Fruit fly (Drosophila melanogaster) whole organism, prepupa: Measurements from ENCODE around the gene CG31459.
A peak's percentile ranks its signal among the peaks of the same experiment; 100 is the strongest.

Source experiments
- Blimp-1 ChIP-seq: fragments of 200-800 bp; sonication (Bioruptor generic); optimal IDR thresholded peaks from 3 replicates; lab custom pipeline; 2017; ENCODE audit warnings: missing biosample characterization, missing genetic modification characterization, mild to moderate bottlenecking, moderate library complexity, missing genetic modification reagents
- CG10631 ChIP-seq: fragments of 200-800 bp; sonication (Bioruptor generic); optimal IDR thresholded peaks from 2 replicates; lab custom pipeline; 2016; ENCODE audit warnings: missing biosample characterization, missing genetic modification characterization
- CG10669 ChIP-seq: fragments of 200-800 bp; sonication (Bioruptor generic); optimal IDR thresholded peaks from 3 replicates; lab custom pipeline; 2018; ENCODE audit warnings: missing biosample characterization, mild to moderate bottlenecking, missing genetic modification characterization, moderate library complexity
- CG11294 ChIP-seq: fragments of 200-800 bp; sonication (Bioruptor generic); IDR thresholded peaks from 2 replicates; pipeline ENCODE4 v1.3.6; 2022; ENCODE audit warnings: missing biosample characterization, missing genetic modification characterization
- CG11762 ChIP-seq: fragments of 200-800 bp; sonication (Bioruptor generic); optimal IDR thresholded peaks from 3 replicates; lab custom pipeline; 2016; ENCODE audit warnings: missing biosample characterization, missing genetic modification characterization; ENCODE audit not compliant: insufficient read depth
- CG11902 ChIP-seq: fragments of 200-800 bp; sonication (Bioruptor generic); optimal IDR thresholded peaks from 3 replicates; lab custom pipeline; 2016; ENCODE audit warnings: missing biosample characterization, missing genetic modification characterization
- CG15336 ChIP-seq: fragments of 200-800 bp; sonication (Bioruptor generic); IDR thresholded peaks from 2 replicates; pipeline ENCODE4 v1.3.6; 2022; ENCODE audit warnings: missing biosample characterization, missing genetic modification characterization
- CG3032 ChIP-seq: fragments of 200-800 bp; optimal IDR thresholded peaks from 2 replicates; lab custom pipeline; 2019; ENCODE audit warnings: missing biosample characterization, mild to moderate bottlenecking, missing genetic modification characterization, moderate library complexity
- CG31627 ChIP-seq: fragments of 200-800 bp; sonication (Bioruptor generic); optimal IDR thresholded peaks from 3 replicates; lab custom pipeline; 2016; ENCODE audit warnings: missing biosample characterization, missing genetic modification characterization
- CG34406 ChIP-seq: fragments of 200-800 bp; sonication (Bioruptor generic); optimal IDR thresholded peaks from 3 replicates; lab custom pipeline; 2016; ENCODE audit warnings: missing biosample characterization, missing genetic modification characterization
- CG4318 ChIP-seq: fragments of 200-800 bp; sonication (Bioruptor generic); optimal IDR thresholded peaks from 3 replicates; lab custom pipeline; 2017; ENCODE audit warnings: missing biosample characterization, mild to moderate bottlenecking, missing genetic modification characterization
- CG6163 ChIP-seq: fragments of 200-800 bp; sonication (Bioruptor generic); IDR thresholded peaks from 3 replicates; pipeline ENCODE4 v1.3.6; 2022; ENCODE audit warnings: missing biosample characterization, missing genetic modification characterization
- CG6276 ChIP-seq: fragments of 200-800 bp; sonication (Bioruptor generic); optimal IDR thresholded peaks from 2 replicates; lab custom pipeline; 2017; ENCODE audit warnings: missing biosample characterization, mild to moderate bottlenecking, missing genetic modification characterization
- CG6792 ChIP-seq: fragments of 200-800 bp; sonication (Bioruptor generic); optimal IDR thresholded peaks from 3 replicates; lab custom pipeline; 2016; ENCODE audit warnings: missing biosample characterization, missing genetic modification characterization
- CG6808 ChIP-seq: fragments of 200-800 bp; sonication (Bioruptor generic); optimal IDR thresholded peaks from 3 replicates; lab custom pipeline; 2017; ENCODE audit warnings: missing biosample characterization, missing genetic modification characterization, mild to moderate bottlenecking, moderate library complexity, missing genetic modification reagents
- CG6854 ChIP-seq: fragments of 200-800 bp; sonication (Bioruptor generic); optimal IDR thresholded peaks from 2 replicates; lab custom pipeline; 2017; ENCODE audit warnings: missing biosample characterization, mild to moderate bottlenecking, missing genetic modification characterization
- CG8319 ChIP-seq: fragments of 200-800 bp; sonication (Bioruptor generic); optimal IDR thresholded peaks from 3 replicates; lab custom pipeline; 2016; ENCODE audit warnings: missing biosample characterization, missing genetic modification characterization
- CG8632 ChIP-seq: fragments of 200-800 bp; sonication (Bioruptor generic); optimal IDR thresholded peaks from 3 replicates; lab custom pipeline; 2016; ENCODE audit warnings: missing biosample characterization, missing genetic modification characterization
- CG9139 ChIP-seq: fragments of 200-800 bp; sonication (Bioruptor generic); optimal IDR thresholded peaks from 3 replicates; lab custom pipeline; 2017; ENCODE audit warnings: missing biosample characterization, mild to moderate bottlenecking, missing genetic modification characterization
- Eip78C ChIP-seq: fragments of 200-800 bp; sonication (Bioruptor generic); peaks from one replicate; lab custom pipeline; 2016; ENCODE audit warnings: missing biosample characterization, missing genetic modification characterization
- Eip93F ChIP-seq: fragments of 200-800 bp; sonication (Bioruptor generic); optimal IDR thresholded peaks from 2 replicates; lab custom pipeline; 2016; ENCODE audit warnings: missing biosample characterization, mild to moderate bottlenecking, missing genetic modification characterization
- Ets21C ChIP-seq: fragments of 200-800 bp; sonication (Bioruptor generic); optimal IDR thresholded peaks from 3 replicates; lab custom pipeline; 2016; ENCODE audit warnings: missing biosample characterization, missing genetic modification characterization
- Gug ChIP-seq: fragments of 200-800 bp; sonication (Bioruptor generic); IDR thresholded peaks from 2 replicates; pipeline ENCODE4 v1.3.6; 2022; ENCODE audit warnings: missing biosample characterization, missing genetic modification characterization
- Hr4 ChIP-seq: fragments of 200-800 bp; sonication (Bioruptor generic); optimal IDR thresholded peaks from 3 replicates; lab custom pipeline; 2016; ENCODE audit warnings: missing biosample characterization, missing genetic modification characterization
- Smox ChIP-seq: fragments of 200-800 bp; sonication (Bioruptor generic); optimal IDR thresholded peaks from 3 replicates; lab custom pipeline; 2016; ENCODE audit warnings: missing biosample characterization, missing genetic modification characterization
- Sox15 ChIP-seq: fragments of 200-800 bp; sonication (Bioruptor generic); optimal IDR thresholded peaks from 3 replicates; lab custom pipeline; 2016; ENCODE audit warnings: missing biosample characterization, missing genetic modification characterization
- acj6 ChIP-seq: fragments of 200-800 bp; sonication (Bioruptor generic); optimal IDR thresholded peaks from 3 replicates; lab custom pipeline; 2016; ENCODE audit warnings: missing biosample characterization, missing genetic modification characterization
- cyc ChIP-seq: fragments of 200-800 bp; sonication (Bioruptor generic); optimal IDR thresholded peaks from 3 replicates; lab custom pipeline; 2016; ENCODE audit warnings: missing biosample characterization, missing genetic modification characterization
- dac ChIP-seq: fragments of 200-800 bp; sonication (Bioruptor generic); optimal IDR thresholded peaks from 2 replicates; lab custom pipeline; 2017; ENCODE audit warnings: missing biosample characterization, mild to moderate bottlenecking, missing genetic modification characterization
- esn ChIP-seq: fragments of 200-800 bp; sonication (Bioruptor generic); optimal IDR thresholded peaks from 2 replicates; lab custom pipeline; 2016; ENCODE audit warnings: missing biosample characterization, mild to moderate bottlenecking, missing genetic modification characterization, moderate library complexity
- fd59A ChIP-seq: fragments of 200-800 bp; sonication (Bioruptor generic); optimal IDR thresholded peaks from 2 replicates; lab custom pipeline; 2017; ENCODE audit warnings: missing biosample characterization, mild to moderate bottlenecking, missing genetic modification characterization, missing genetic modification reagents
- lz ChIP-seq: fragments of 200-800 bp; sonication (Bioruptor generic); optimal IDR thresholded peaks from 3 replicates; lab custom pipeline; 2016; ENCODE audit warnings: missing biosample characterization, missing genetic modification characterization
- salr ChIP-seq, 2 experiments: fragments of 200-800 bp; sonication (Bioruptor generic); optimal IDR thresholded peaks; 3 replicates each; lab custom pipeline; 2016 to 2018; ENCODE audit warnings: missing biosample characterization in 2 of 2, missing genetic modification characterization in 2 of 2, mild to moderate bottlenecking in 1 of 2
- spab ChIP-seq: fragments of 200-800 bp; sonication (Bioruptor generic); optimal IDR thresholded peaks from 2 replicates; lab custom pipeline; 2017; ENCODE audit warnings: missing biosample characterization, mild to moderate bottlenecking, missing genetic modification characterization, missing genetic modification reagents
- svp ChIP-seq: fragments of 200-800 bp; sonication (Bioruptor generic); peaks from one replicate; lab custom pipeline; 2016; ENCODE audit warnings: missing biosample characterization, missing genetic modification characterization
- topi ChIP-seq: fragments of 200-800 bp; sonication (Bioruptor generic); optimal IDR thresholded peaks from 3 replicates; lab custom pipeline; 2016; ENCODE audit warnings: missing biosample characterization, missing genetic modification characterization
- vri ChIP-seq: fragments of 200-800 bp; sonication (Bioruptor generic); optimal IDR thresholded peaks from 3 replicates; lab custom pipeline; 2016; ENCODE audit warnings: missing biosample characterization, mild to moderate bottlenecking, missing genetic modification characterization

Gene CG31459

DNA sequence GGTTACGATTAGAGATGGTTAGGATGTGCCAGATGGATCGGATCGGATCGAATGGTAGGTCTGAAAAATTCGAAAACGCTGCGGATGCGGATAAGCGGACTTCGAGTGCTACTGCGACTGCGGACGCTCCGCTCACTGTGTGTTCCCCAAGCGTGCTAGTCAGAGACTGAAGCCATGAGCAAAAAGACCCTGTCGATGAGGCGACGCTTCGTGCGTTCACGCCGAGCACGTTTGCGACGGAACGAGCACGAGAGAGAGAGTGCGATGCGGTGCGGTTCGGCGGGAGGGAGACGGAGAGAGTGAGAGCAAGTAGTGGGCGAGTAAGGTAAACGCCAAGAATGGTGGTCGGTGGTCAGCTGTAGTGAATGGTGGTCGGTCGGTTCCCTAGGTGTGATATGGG, 4.0 kb upstream of the CG31459 start, which contains the start of gene bnl (continued):
- TF ChIP-seq esn (GFP tag; lab: Kevin White, UChicago) (peak; percentile 38), Smox (GFP tag; lab: Kevin White, UChicago) (no peak), lz (GFP tag; lab: Kevin White, UChicago) (no peak), CG8319 (no peak)

dm6 chr3R:19838925-19839601, 1.6 kb upstream of the CG31459 start:
- no peak for TF ChIP-seq Smox (GFP tag; lab: Kevin White, UChicago)
- no peak for TF ChIP-seq Eip93F (GFP tag; lab: Kevin White, UChicago)
- TF ChIP-seq CG9139 (GFP tag; lab: Kevin White, UChicago): no peak
- TF ChIP-seq CG11294: no peak
- TF ChIP-seq CG6808 (GFP tag; lab: Kevin White, UChicago): no peak

- no peak for TF ChIP-seq CG10669
- TF ChIP-seq Eip78C (GFP tag; lab: Kevin White, UChicago): peak; percentile 23
- TF ChIP-seq, all 60 proteins: peak for 1
Measured at dm6 chr3R:19843888-19844287, 3.2 kb downstream of the CG31459 start.

DNA sequence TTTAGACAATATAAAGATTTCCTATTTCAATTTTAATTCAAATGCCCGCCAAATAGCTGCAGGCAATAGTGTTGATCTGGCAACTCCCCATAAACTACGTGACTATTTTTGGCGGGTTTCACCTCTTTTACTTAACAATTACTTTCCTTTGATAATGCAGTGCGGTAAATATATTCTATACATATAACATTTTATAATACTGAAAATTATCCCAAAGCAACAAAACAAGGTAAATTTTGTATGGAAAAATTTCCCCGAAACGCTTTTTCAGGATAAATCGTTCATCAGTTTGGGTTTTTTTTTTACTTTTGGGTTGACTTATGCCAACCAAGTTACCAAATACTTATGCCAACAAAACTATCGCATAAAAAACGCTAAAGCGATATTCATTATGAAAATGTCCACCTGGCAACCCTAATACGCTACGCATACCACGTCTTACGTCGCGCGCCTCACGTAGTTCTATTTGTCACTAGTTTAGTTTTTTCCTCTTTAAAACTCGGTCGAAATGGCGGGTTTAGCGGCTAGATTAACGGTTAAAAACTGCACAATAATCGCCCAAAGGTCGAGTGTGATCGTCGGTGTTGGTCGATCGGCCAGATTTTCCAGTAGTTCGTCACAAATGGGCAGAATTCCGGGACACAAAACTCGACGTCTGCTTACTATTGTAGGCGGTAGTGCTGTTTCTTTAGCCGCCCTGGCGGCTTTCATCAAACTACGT, 6.4 kb downstream of the CG31459 start, which contains the start of gene MICU3:
MICU3 (plus strand) TSS at position 442 of the 721 bp plus-strand sequence.
- TF ChIP-seq Eip78C (GFP tag; lab: Kevin White, UChicago): peak; percentile 76
- TF ChIP-seq vri (GFP tag; lab: Kevin White, UChicago): peak; percentile 3
- TF ChIP-seq CG6163: peak; percentile 64; the same call in 1 of the 3 replicates
- TF ChIP-seq dac: peak; percentile 26
- TF ChIP-seq salr (GFP tag; optimal IDR thresholded peaks at IDR 0.05; lab: Kevin White, UChicago): peak in 1 of 2 experiments; percentile 10
- peak; percentile 6 for TF ChIP-seq CG8319
- peak; percentile 15 for TF ChIP-seq CG11762
- TF ChIP-seq CG6854 (GFP tag; lab: Kevin White, UChicago): no peak
- peak; percentile 30 for TF ChIP-seq Ets21C (GFP tag; lab: Kevin White, UChicago)
- peak; percentile 45 for TF ChIP-seq CG6792 (GFP tag; lab: Kevin White, UChicago)
- TF ChIP-seq spab (GFP tag; lab: Kevin White, UChicago): no peak
- no peak for TF ChIP-seq CG3032 (tag; lab: Kevin White, UChicago)
- TF ChIP-seq CG8632 (GFP tag; lab: Kevin White, UChicago): peak; percentile 22
- TF ChIP-seq cyc (GFP tag; lab: Kevin White, UChicago): peak; percentile 66
- peak; percentile 59 for TF ChIP-seq lz (GFP tag; lab: Kevin White, UChicago)
- peak; percentile 7 for TF ChIP-seq fd59A (GFP tag; lab: Kevin White, UChicago)
- TF ChIP-seq Hr4: no peak
- TF ChIP-seq Blimp-1: no peak
- peak; percentile 50 for TF ChIP-seq CG15336
- peak; percentile 11 for TF ChIP-seq CG11902 (GFP tag; lab: Kevin White, UChicago)
- TF ChIP-seq topi: peak; percentile 50
- no peak for TF ChIP-seq CG6276 (GFP tag; lab: Kevin White, UChicago)
- TF ChIP-seq CG4318: peak; percentile 48
- TF ChIP-seq svp (GFP tag; lab: Kevin White, UChicago): peak; percentile 79
- peak; percentile 62 for TF ChIP-seq acj6
- no peak for TF ChIP-seq CG34406 (GFP tag; lab: Kevin White, UChicago)
- TF ChIP-seq CG9139 (GFP tag; lab: Kevin White, UChicago): no peak
- peak; percentile 69 for TF ChIP-seq CG10631 (GFP tag; lab: Kevin White, UChicago)
- peak; percentile 42 for TF ChIP-seq Gug (GFP tag; lab: Robert Waterston, UW)
- peak; percentile 40 for TF ChIP-seq Sox15 (GFP tag; lab: Kevin White, UChicago)
- TF ChIP-seq CG31627 (GFP tag; lab: Kevin White, UChicago): peak; percentile 69
- peak; percentile 52 for TF ChIP-seq esn (GFP tag; lab: Kevin White, UChicago)
- peak; percentile 17; the same call in 1 of the 2 replicates for TF ChIP-seq CG11294
